Worm (Caenorhabditis elegans) whole organism, L3 larva: ENCODE results near the gene dop-2.

Source experiments
- ceh-28 ChIP-seq: fragments of 150-350 bp; optimal IDR thresholded peaks from 2 replicates; lab custom pipeline; 2014; ENCODE audit warnings: missing biosample characterization, missing genetic modification reagents, missing genetic modification characterization
- fkh-2 ChIP-seq: fragments of 150-350 bp; optimal IDR thresholded peaks from 2 replicates; lab custom pipeline; 2014; ENCODE audit warnings: missing biosample characterization, missing genetic modification reagents, missing genetic modification characterization
- lin-39 ChIP-seq: fragments of 150-350 bp; optimal IDR thresholded peaks from 2 replicates; lab custom pipeline; 2018; ENCODE audit warnings: missing biosample characterization, missing genetic modification reagents, missing genetic modification characterization
- nhr-12 ChIP-seq: fragments of 150-350 bp; optimal IDR thresholded peaks from 2 replicates; lab custom pipeline; 2014; ENCODE audit warnings: missing biosample characterization, missing genetic modification characterization
- nhr-23 ChIP-seq: fragments of 150-350 bp; optimal IDR thresholded peaks from 2 replicates; lab custom pipeline; 2014; ENCODE audit warnings: missing biosample characterization, missing genetic modification reagents, missing genetic modification characterization
- nhr-237 ChIP-seq: fragments of 150-350 bp; optimal IDR thresholded peaks from 2 replicates; lab custom pipeline; 2014; ENCODE audit warnings: missing biosample characterization, missing genetic modification characterization
- pha-4 ChIP-seq: fragments of 150-350 bp; optimal IDR thresholded peaks from 2 replicates; lab custom pipeline; 2014; ENCODE audit warnings: missing biosample characterization, missing genetic modification reagents, missing genetic modification characterization
- snpc-4 ChIP-seq: fragments of 150-350 bp; optimal IDR thresholded peaks from 2 replicates; lab custom pipeline; 2014; ENCODE audit warnings: missing biosample characterization, missing genetic modification characterization
- unc-39 ChIP-seq: sonication (generic microtip); optimal IDR thresholded peaks from 4 replicates; lab custom pipeline; 2017; ENCODE audit warnings: missing biosample characterization, missing genetic modification characterization
- unc-62 ChIP-seq: fragments of 150-350 bp; sonication (generic microtip); optimal IDR thresholded peaks from 4 replicates; lab custom pipeline; 2014; ENCODE audit warnings: missing biosample characterization, missing genetic modification reagents, missing genetic modification characterization
- ztf-11 ChIP-seq: fragments of 150-350 bp; optimal IDR thresholded peaks from 2 replicates; lab custom pipeline; 2014; ENCODE audit warnings: missing biosample characterization, missing genetic modification characterization

DNA sequence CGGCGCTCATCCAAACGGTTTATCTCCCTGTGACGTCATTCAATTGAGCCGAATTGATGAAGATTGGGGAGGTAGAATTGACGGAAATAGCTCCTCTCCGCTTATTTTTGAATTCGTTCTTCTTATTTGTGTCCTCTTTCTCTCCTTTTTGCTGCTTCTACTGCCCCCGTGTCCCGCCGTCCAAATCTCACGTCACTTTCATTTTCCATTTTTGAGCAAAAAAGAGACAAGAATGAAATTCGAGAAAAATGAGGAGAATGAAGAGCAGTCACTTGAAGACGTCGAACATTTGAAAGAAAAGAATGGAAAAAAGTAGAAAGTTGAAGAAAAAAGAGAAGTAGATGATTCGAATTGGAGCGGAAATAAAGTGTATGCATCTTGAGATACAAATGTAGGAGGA, 44.8 kb upstream of the dop-2 start:
- TF ChIP-seq pha-4 (tag; lab: Kevin White, UChicago) (no peak), lin-39 (tag; lab: Kevin White, UChicago) (no peak), snpc-4 (tag; lab: Kevin White, UChicago) (no peak), nhr-12 (tag; lab: Kevin White, UChicago) (no peak), ceh-28 (tag; lab: Kevin White, UChicago) (no peak), unc-62 (GFP tag; lab: Kevin White, UChicago) (no peak), nhr-237 (no peak), unc-39 (tag; lab: Kevin White, UChicago) (no peak), nhr-23 (tag; lab: Kevin White, UChicago) (no peak), ztf-11 (tag; lab: Kevin White, UChicago) (no peak), fkh-2 (tag; lab: Kevin White, UChicago) (no peak)
